Worm (Caenorhabditis elegans) whole organism, young adult: ENCODE measurements around the gene sru-7.
A peak's percentile ranks its signal among the peaks of the same experiment; 100 is the strongest.

Experiments used
- C06A6.2 ChIP-seq: fragments of 200-800 bp; sonication (Bioruptor generic); conservative IDR thresholded peaks from 2 replicates; pipeline ENCODE4 v1.3.6; 2022; ENCODE audit warnings: missing genetic modification characterization, missing compliant biosample characterization
- C17E4.6 ChIP-seq: fragments of 200-800 bp; sonication (Bioruptor generic); IDR thresholded peaks from 2 replicates; pipeline ENCODE4 v1.3.6; 2022; ENCODE audit warnings: missing genetic modification reagents, missing genetic modification characterization, missing compliant biosample characterization
- D2030.7 ChIP-seq: fragments of 200-800 bp; sonication (Bioruptor generic); IDR thresholded peaks from 2 replicates; pipeline ENCODE4 v1.3.6; 2022; ENCODE audit warnings: missing genetic modification reagents, missing genetic modification characterization, missing compliant biosample characterization
- F23B12.7 ChIP-seq: sonication (generic microtip); optimal IDR thresholded peaks from 2 replicates; lab custom pipeline; 2017; ENCODE audit warnings: missing genetic modification characterization, mild to moderate bottlenecking, missing compliant biosample characterization, antibody characterized with exemption, moderate library complexity; ENCODE audit not compliant: insufficient read depth
- F37B4.10 ChIP-seq: fragments of 200-800 bp; sonication (Bioruptor generic); IDR thresholded peaks from 2 replicates; pipeline ENCODE4 v1.3.6; 2022; ENCODE audit warnings: missing genetic modification characterization, missing compliant biosample characterization
- F49E8.2 ChIP-seq: sonication (generic microtip); optimal IDR thresholded peaks from 3 replicates; lab custom pipeline; 2017; ENCODE audit warnings: missing genetic modification characterization, mild to moderate bottlenecking, missing compliant biosample characterization, antibody characterized with exemption, moderate library complexity; ENCODE audit not compliant: insufficient read depth
- K12H6.12 ChIP-seq: fragments of 200-800 bp; sonication (Bioruptor generic); optimal IDR thresholded peaks from 2 replicates; lab custom pipeline; 2018; ENCODE audit warnings: mild to moderate bottlenecking, missing genetic modification characterization, missing compliant biosample characterization
- ama-1 ChIP-seq, 3 experiments: fragments of 150-350 bp in 1 of 3; sonication (generic microtip) in 2 of 3; optimal IDR thresholded peaks; 2 replicates each; lab custom pipeline; 2014 to 2018; ENCODE audit warnings: missing biosample characterization in 2 of 3, missing genetic modification characterization in 2 of 3, missing genetic modification reagents in 2 of 3
- atf-7 ChIP-seq: sonication (generic microtip); optimal IDR thresholded peaks from 2 replicates; lab custom pipeline; 2017; ENCODE audit warnings: mild to moderate bottlenecking, missing genetic modification characterization, missing compliant biosample characterization
- athp-1 ChIP-seq: sonication (generic microtip); optimal IDR thresholded peaks from 2 replicates; lab custom pipeline; 2017; ENCODE audit warnings: mild to moderate bottlenecking, missing genetic modification characterization, missing compliant biosample characterization
- cebp-1 ChIP-seq, 2 experiments: fragments of 200-800 bp in 1 of 2; sonication (Bioruptor generic) in 1 of 2; sonication (generic microtip) in 1 of 2; IDR thresholded peaks in 1 of 2; optimal IDR thresholded peaks in 1 of 2; 2 replicates each; pipeline versions ENCODE4 v1.3.6 to Lab custom; 2017 to 2022; ENCODE audit warnings: missing compliant biosample characterization in 2 of 2, missing genetic modification characterization in 2 of 2, mild to moderate bottlenecking in 1 of 2, missing genetic modification reagents in 1 of 2, moderate library complexity in 1 of 2
- ceh-58 ChIP-seq: fragments of 200-800 bp; sonication (Bioruptor generic); IDR thresholded peaks from 2 replicates; pipeline ENCODE4 v1.3.6; 2022; ENCODE audit warnings: missing genetic modification characterization, missing compliant biosample characterization
- chd-7 ChIP-seq: sonication (generic microtip); optimal IDR thresholded peaks from 2 replicates; lab custom pipeline; 2016; ENCODE audit warnings: mild to moderate bottlenecking, missing genetic modification characterization, moderate library complexity, missing compliant biosample characterization
- dox-1 ChIP-seq: fragments of 200-800 bp; sonication (Bioruptor generic); IDR thresholded peaks from 2 replicates; pipeline ENCODE4 v1.3.6; 2022; ENCODE audit warnings: missing genetic modification reagents, missing genetic modification characterization, missing compliant biosample characterization
- dpl-1 ChIP-seq: fragments of 150-350 bp; optimal IDR thresholded peaks from 2 replicates; lab custom pipeline; 2014; ENCODE audit warnings: missing biosample characterization, missing genetic modification reagents, missing genetic modification characterization
- egl-18 ChIP-seq: fragments of 200-800 bp; sonication (Bioruptor generic); IDR thresholded peaks from 2 replicates; pipeline ENCODE4 v1.3.6; 2022; ENCODE audit warnings: missing genetic modification reagents, missing genetic modification characterization, missing compliant biosample characterization
- egrh-3 ChIP-seq: fragments of 200-800 bp; sonication (Bioruptor generic); IDR thresholded peaks from 2 replicates; pipeline ENCODE4 v1.3.6; 2022; ENCODE audit warnings: missing genetic modification reagents, missing genetic modification characterization, missing compliant biosample characterization
- ekl-4 ChIP-seq: fragments of 200-800 bp; sonication (Bioruptor generic); IDR thresholded peaks from 2 replicates; pipeline ENCODE4 v1.3.6; 2022; ENCODE audit warnings: missing genetic modification reagents, missing genetic modification characterization, missing compliant biosample characterization
- ets-4 ChIP-seq: fragments of 200-800 bp; sonication (Bioruptor generic); optimal IDR thresholded peaks from 2 replicates; lab custom pipeline; 2018; ENCODE audit warnings: mild to moderate bottlenecking, missing genetic modification characterization, missing compliant biosample characterization
- him-1 ChIP-seq: sonication (generic microtip); optimal IDR thresholded peaks from 2 replicates; lab custom pipeline; 2016; ENCODE audit warnings: missing genotype, missing genetic modification reagents, missing genetic modification characterization, missing compliant biosample characterization
- hlh-12 ChIP-seq: sonication (generic microtip); optimal IDR thresholded peaks from 2 replicates; lab custom pipeline; 2016; ENCODE audit warnings: missing genetic modification characterization, missing compliant biosample characterization
- hmg-20 ChIP-seq: fragments of 200-800 bp; sonication (Bioruptor generic); IDR thresholded peaks from 2 replicates; pipeline ENCODE4 v1.3.6; 2022; ENCODE audit warnings: missing genetic modification reagents, missing genetic modification characterization, missing compliant biosample characterization
- hsf-1 ChIP-seq: fragments of 200-800 bp; sonication (Bioruptor generic); IDR thresholded peaks from 2 replicates; pipeline ENCODE4 v1.3.6; 2022; ENCODE audit warnings: missing genetic modification reagents, missing genetic modification characterization, missing compliant biosample characterization
- lag-1 ChIP-seq: fragments of 200-800 bp; sonication (Bioruptor generic); IDR thresholded peaks from 2 replicates; pipeline ENCODE4 v1.3.6; 2022; ENCODE audit warnings: missing genetic modification reagents, missing genetic modification characterization, missing compliant biosample characterization
- let-526 ChIP-seq: fragments of 200-800 bp; sonication (Bioruptor generic); IDR thresholded peaks from 2 replicates; pipeline ENCODE4 v1.3.6; 2022; ENCODE audit warnings: missing genetic modification reagents, missing genetic modification characterization, missing compliant biosample characterization
- lin-26 ChIP-seq: fragments of 200-800 bp; sonication (Bioruptor generic); IDR thresholded peaks from 2 replicates; pipeline ENCODE4 v1.3.6; 2022; ENCODE audit warnings: missing genetic modification reagents, missing genetic modification characterization, missing compliant biosample characterization
- lsy-27 ChIP-seq: sonication (generic microtip); optimal IDR thresholded peaks from 2 replicates; lab custom pipeline; 2017; ENCODE audit warnings: missing genetic modification characterization, mild to moderate bottlenecking, missing compliant biosample characterization, antibody characterized with exemption, missing genotype, borderline replicate concordance; ENCODE audit not compliant: insufficient read depth
- madf-10 ChIP-seq: sonication (generic microtip); optimal IDR thresholded peaks from 2 replicates; lab custom pipeline; 2016; ENCODE audit warnings: mild to moderate bottlenecking, missing genetic modification characterization, missing compliant biosample characterization
- madf-6 ChIP-seq: fragments of 200-800 bp; sonication (Bioruptor generic); IDR thresholded peaks from 2 replicates; pipeline ENCODE4 v1.3.6; 2022; ENCODE audit warnings: missing genetic modification reagents, missing genetic modification characterization, missing compliant biosample characterization
- mxl-1 ChIP-seq: sonication (generic microtip); optimal IDR thresholded peaks from 2 replicates; lab custom pipeline; 2016; ENCODE audit warnings: missing genetic modification characterization, missing compliant biosample characterization
- nfyb-1 ChIP-seq: fragments of 200-800 bp; sonication (Bioruptor generic); IDR thresholded peaks from 2 replicates; pipeline ENCODE4 v1.3.6; 2022; ENCODE audit warnings: missing genetic modification reagents, missing genetic modification characterization, missing compliant biosample characterization
- nhr-80 ChIP-seq: sonication (generic microtip); optimal IDR thresholded peaks from 2 replicates; lab custom pipeline; 2016; ENCODE audit warnings: missing genetic modification characterization, missing compliant biosample characterization
- nhr-90 ChIP-seq: sonication (generic microtip); optimal IDR thresholded peaks from 2 replicates; lab custom pipeline; 2016; ENCODE audit warnings: missing genotype, mild to moderate bottlenecking, missing genetic modification characterization, missing compliant biosample characterization
- rcor-1 ChIP-seq: fragments of 200-800 bp; sonication (Bioruptor generic); IDR thresholded peaks from 2 replicates; pipeline ENCODE4 v1.3.6; 2022; ENCODE audit warnings: missing genetic modification reagents, missing genetic modification characterization, missing compliant biosample characterization
- sea-2 ChIP-seq: fragments of 200-800 bp; sonication (Bioruptor generic); IDR thresholded peaks from 2 replicates; pipeline ENCODE4 v1.3.6; 2022; ENCODE audit warnings: missing genetic modification characterization, missing compliant biosample characterization
- snpc-3.4 ChIP-seq: sonication (generic microtip); optimal IDR thresholded peaks from 2 replicates; lab custom pipeline; 2017; ENCODE audit warnings: missing genetic modification characterization, mild to moderate bottlenecking, missing compliant biosample characterization, antibody characterized with exemption, moderate library complexity, missing genotype, missing genetic modification reagents
- snpc-4 ChIP-seq, 5 experiments: fragments of 150-350 bp in 1 of 5; sonication (generic microtip) in 4 of 5; optimal IDR thresholded peaks; 2 replicates each; lab custom pipeline; 2014 to 2018; ENCODE audit warnings: missing genetic modification characterization in 5 of 5, missing biosample characterization in 3 of 5, antibody characterized with exemption in 2 of 5, mild to moderate bottlenecking in 2 of 5, missing compliant biosample characterization in 2 of 5, missing genotype in 2 of 5, moderate library complexity in 2 of 5, missing genetic modification reagents in 1 of 5
- sptf-2 ChIP-seq: fragments of 200-800 bp; sonication (Bioruptor generic); optimal IDR thresholded peaks from 2 replicates; lab custom pipeline; 2018; ENCODE audit warnings: mild to moderate bottlenecking, missing genetic modification characterization, missing compliant biosample characterization
- tbx-9 ChIP-seq: sonication (generic microtip); optimal IDR thresholded peaks from 2 replicates; lab custom pipeline; 2016; ENCODE audit warnings: borderline replicate concordance, missing genetic modification characterization, inconsistent platforms, missing compliant biosample characterization
- zim-3 ChIP-seq: sonication (generic microtip); optimal IDR thresholded peaks from 2 replicates; lab custom pipeline; 2017; ENCODE audit warnings: mild to moderate bottlenecking, missing genetic modification characterization, moderate library complexity, missing compliant biosample characterization
- ztf-28 ChIP-seq: fragments of 200-800 bp; sonication (Bioruptor generic); IDR thresholded peaks from 2 replicates; pipeline ENCODE4 v1.3.6; 2022; ENCODE audit warnings: missing genetic modification reagents, missing genetic modification characterization, missing compliant biosample characterization

sru-7 gene

ce11 chrIV:8499956-8500355 is 7.6 kb downstream of the sru-7 start (continued):
- TF ChIP-seq hsf-1 (GFP tag; lab: Robert Waterston, UW), result peak; percentile 85
- 0 out of 2 replicates have a peak, but pooled peaks have one; percentile 27 for TF ChIP-seq ceh-58
- peak; percentile 75 for TF ChIP-seq D2030.7 (GFP tag; lab: Robert Waterston, UW)
- peak; percentile 51; the same call in 1 of the 2 replicates for TF ChIP-seq ekl-4
- TF ChIP-seq ama-1 (optimal IDR thresholded peaks at IDR 0.05; lab: Kevin White, UChicago), result no peak
- TF ChIP-seq ama-1 (GFP tag; optimal IDR thresholded peaks at IDR 0.05; lab: Kevin White, UChicago), result peak in 1 of 2 experiments; percentile 15

ce11 chrIV:8500576-8500975 is 8.2 kb downstream of the sru-7 start:
- TF ChIP-seq F37B4.10 (GFP tag; lab: Robert Waterston, UW) (0 out of 2 replicates have a peak, but pooled peaks have one; percentile 54), madf-6 (GFP tag; lab: Robert Waterston, UW) (peak; percentile 5; the same call in 1 of the 2 replicates), egrh-3 (GFP tag; lab: Robert Waterston, UW) (peak; percentile 71; the same call in 1 of the 2 replicates)

- TF ChIP-seq tbx-9 (tag; lab: Kevin White, UChicago) (no peak), athp-1 (tag; lab: Kevin White, UChicago) (no peak), sea-2 (GFP tag; lab: Robert Waterston, UW) (no peak), chd-7 (tag; lab: Kevin White, UChicago) (no peak), hmg-20 (GFP tag; lab: Robert Waterston, UW) (no peak), rcor-1 (GFP tag; lab: Robert Waterston, UW) (no peak), snpc-3.4 (tag; lab: Kevin White, UChicago) (no peak), hlh-12 (tag; lab: Kevin White, UChicago) (no peak), egl-18 (GFP tag; lab: Robert Waterston, UW) (no peak), nhr-80 (tag; lab: Kevin White, UChicago) (no peak), K12H6.12 (tag; lab: Kevin White, UChicago) (no peak), C06A6.2 (GFP tag; lab: Robert Waterston, UW) (no peak), nhr-90 (no peak), let-526 (GFP tag; lab: Robert Waterston, UW) (no peak), sptf-2 (no peak)
Measured at ce11 chrIV:8501382-8501781, 9.0 kb downstream of the sru-7 start, which contains the start of gene C28C12.1. Gene C28C12.1 (plus strand): TSS chrIV:8501682.

ce11 chrIV:8506034-8506433 is 13.7 kb downstream of the sru-7 start:
- TF ChIP-seq him-1 (tag; lab: Kevin White, UChicago), result no peak
- no peak for TF ChIP-seq F49E8.2
- TF ChIP-seq ztf-28 (GFP tag; lab: Robert Waterston, UW), result no peak
- no peak for TF ChIP-seq dox-1 (GFP tag; lab: Robert Waterston, UW)
- TF ChIP-seq lag-1, result no peak
- no peak for TF ChIP-seq F23B12.7 (tag; lab: Kevin White, UChicago)

- 0 out of 2 replicates have a peak, but pooled peaks have one; percentile 31 for TF ChIP-seq madf-6 (GFP tag; lab: Robert Waterston, UW)
- 0 out of 2 replicates have a peak, but pooled peaks have one; percentile 50 for TF ChIP-seq lin-26
- TF ChIP-seq mxl-1 (tag; lab: Kevin White, UChicago), result no peak
- no peak for TF ChIP-seq madf-10 (tag; lab: Kevin White, UChicago)
- TF ChIP-seq cebp-1 (GFP tag; IDR thresholded peaks at IDR 0.05; lab: Robert Waterston, UW), result no peak
- TF ChIP-seq cebp-1 (tag; optimal IDR thresholded peaks at IDR 0.05; lab: Kevin White, UChicago), result peak; percentile 60
- TF ChIP-seq zim-3 (tag; lab: Kevin White, UChicago), result no peak
- TF ChIP-seq dpl-1 (GFP tag; lab: Kevin White, UChicago), result no peak
- TF ChIP-seq C17E4.6 (GFP tag; lab: Robert Waterston, UW), result no peak
- no peak for TF ChIP-seq atf-7 (tag; lab: Kevin White, UChicago)
- TF ChIP-seq nfyb-1 (GFP tag; lab: Robert Waterston, UW), result no peak
- TF ChIP-seq snpc-4 (GFP tag; optimal IDR thresholded peaks at IDR 0.05; lab: Kevin White, UChicago), result no peak
- TF ChIP-seq snpc-4 (tag; optimal IDR thresholded peaks at IDR 0.05; lab: Kevin White, UChicago), result peak in 1 of 4 experiments; percentile 17
- TF ChIP-seq F37B4.10 (GFP tag; lab: Robert Waterston, UW), result no peak
- TF ChIP-seq ztf-28 (GFP tag; lab: Robert Waterston, UW), result no peak
- TF ChIP-seq lsy-27, result no peak
- TF ChIP-seq ets-4, result no peak
Measured at ce11 chrIV:8510534-8510933, 18.2 kb downstream of the sru-7 start, which contains the start of gene tag-77. Gene tag-77 (minus strand): TSS chrIV:8510548.
